Fruit fly (Drosophila melanogaster) whole organism, wandering third instar larva: ENCODE results near the gene AP-2alpha.

ENCODE experiments used
- Abd-B ChIP-seq: fragments of >200 bp; optimal IDR thresholded peaks from 2 replicates; lab custom pipeline; 2017; ENCODE audit warnings: missing biosample characterization, missing genetic modification characterization
- Dif ChIP-seq: fragments of 200-275, 200-300 bp; sonication (Bioruptor generic); optimal IDR thresholded peaks from 2 replicates; lab custom pipeline; 2018; ENCODE audit warnings: missing biosample characterization, missing genetic modification characterization; ENCODE audit not compliant: partially characterized antibody
- h ChIP-seq: fragments of 200-800 bp; sonication (Bioruptor generic); optimal IDR thresholded peaks from 3 replicates; lab custom pipeline; 2016; ENCODE audit warnings: missing biosample characterization, mild to moderate bottlenecking, missing genetic modification characterization
- psq ChIP-seq: fragments of 200-800 bp; sonication (Bioruptor generic); optimal IDR thresholded peaks from 3 replicates; lab custom pipeline; 2017; ENCODE audit warnings: missing biosample characterization, mild to moderate bottlenecking, missing genetic modification characterization, moderate library complexity
- sage ChIP-seq: fragments of 200-800 bp; sonication (Bioruptor generic); optimal IDR thresholded peaks from 2 replicates; lab custom pipeline; 2016; ENCODE audit warnings: missing biosample characterization, mild to moderate bottlenecking, missing genetic modification characterization
- usp ChIP-seq: fragments of >200 bp; optimal IDR thresholded peaks from 2 replicates; lab custom pipeline; 2017; ENCODE audit warnings: missing biosample characterization, missing genetic modification characterization

DNA sequence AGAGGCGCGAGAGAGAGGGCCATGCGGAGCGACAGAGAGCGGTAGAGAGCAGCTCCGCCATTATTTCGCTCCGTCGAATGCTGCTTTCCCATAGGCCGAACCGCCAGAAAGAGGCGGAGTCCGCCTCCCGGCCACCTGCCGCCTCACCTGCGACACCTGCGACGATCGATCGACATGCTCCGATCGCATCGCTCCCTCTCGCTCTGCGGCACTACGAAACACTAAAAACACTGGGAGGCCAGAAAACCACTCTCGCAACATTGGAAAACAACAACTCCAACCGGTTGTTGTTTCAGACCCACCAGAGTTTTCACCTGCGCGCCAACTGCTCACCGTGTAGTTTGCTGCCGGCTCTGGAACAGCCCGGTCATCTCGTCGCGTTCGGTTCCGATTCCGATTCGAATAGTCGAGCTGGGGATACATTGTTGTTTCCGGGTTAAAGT, 36.8 kb downstream of the AP-2alpha start, which contains the start of gene al:
- TF ChIP-seq psq (peak; percentile 12), Abd-B (GFP tag; lab: Kevin White, UChicago) (no peak), sage (GFP tag; lab: Kevin White, UChicago) (no peak), Dif (peak; percentile 76), usp (GFP tag; lab: Kevin White, UChicago) (no peak), h (GFP tag; lab: Kevin White, UChicago) (peak; percentile 8)
